Worm (Caenorhabditis elegans) whole organism, L4/young adult: Measurements from ENCODE around the gene vps-32.1.

Experiments
- W03F9.2 ChIP-seq: fragments of 150-350 bp; optimal IDR thresholded peaks from 2 replicates; lab custom pipeline; 2014; ENCODE audit warnings: missing biosample characterization, missing genetic modification characterization
- dao-5 ChIP-seq: sonication (generic microtip); optimal IDR thresholded peaks from 2 replicates; lab custom pipeline; 2016; ENCODE audit warnings: missing genotype, missing genetic modification characterization, moderate library complexity, missing compliant biosample characterization
- him-1 ChIP-seq: sonication (generic microtip); optimal IDR thresholded peaks from 2 replicates; lab custom pipeline; 2016; ENCODE audit warnings: missing genotype, missing genetic modification reagents, missing genetic modification characterization, missing compliant biosample characterization

ce11 chrII:6621886-6622285 is 32.4 kb downstream of the vps-32.1 start, which contains the start of gene F54H5.3:
- TF ChIP-seq dao-5 (tag; lab: Kevin White, UChicago): no peak
- TF ChIP-seq him-1 (tag; lab: Kevin White, UChicago): no peak
- no peak for TF ChIP-seq W03F9.2 (tag; lab: Kevin White, UChicago)
